Fruit fly (Drosophila melanogaster): ENCODE measurements around the gene CG10154.

Gene CG10154

dm6 chr3L:13433522-13433921, 3.4 kb downstream of the CG10154 start (continued):
- no peak for TF ChIP-seq Mrtf (GFP tag; IDR thresholded peaks at IDR 0.05)
- peak; percentile 53 for TF ChIP-seq sens (GFP tag)
- TF ChIP-seq CG4424 (GFP tag; optimal IDR thresholded peaks at IDR 0.05): no peak
- TF ChIP-seq HLH4C (GFP tag; IDR thresholded peaks at IDR 0.05; ENCODE audit: partially characterized antibody): peak; percentile 62
- no peak for TF ChIP-seq H2.0 (GFP tag; IDR thresholded peaks at IDR 0.05)

- TF ChIP-seq danr (GFP tag; IDR thresholded peaks at IDR 0.05): no peak
- TF ChIP-seq CG12744 (GFP tag; optimal IDR thresholded peaks at IDR 0.05): no peak
- no peak for TF ChIP-seq CG30403 (GFP tag; optimal IDR thresholded peaks at IDR 0.05)
- peak; percentile 47; the same call in 1 of the 2 replicates for TF ChIP-seq Awh (GFP tag; IDR thresholded peaks at IDR 0.05)
- TF ChIP-seq CG1832 (GFP tag; optimal IDR thresholded peaks at IDR 0.05): no peak
- TF ChIP-seq sug (tag; optimal IDR thresholded peaks at IDR 0.05): no peak
- no peak for TF ChIP-seq sens-2 (GFP tag; IDR thresholded peaks at IDR 0.05)
- TF ChIP-seq grn (GFP tag; optimal IDR thresholded peaks at IDR 0.05): no peak
- TF ChIP-seq Opbp (GFP tag; IDR thresholded peaks at IDR 0.05; ENCODE audit: partially characterized antibody): peak; percentile 81
- TF ChIP-seq Doc3 (GFP tag; IDR thresholded peaks at IDR 0.05; ENCODE audit: partially characterized antibody): 0 out of 3 replicates have a peak, but pooled peaks have one; percentile 11
- TF ChIP-seq Abd-B (GFP tag; optimal IDR thresholded peaks at IDR 0.05): no peak
- peak; percentile 39; the same call in 2 of the 3 replicates for TF ChIP-seq CG7963 (GFP tag; IDR thresholded peaks at IDR 0.05; ENCODE audit: partially characterized antibody)
- TF ChIP-seq ci (GFP tag; IDR thresholded peaks at IDR 0.05): 0 out of 3 replicates have a peak, but pooled peaks have one; percentile 15
- peak; percentile 19; the same call in 1 of the 4 replicates for TF ChIP-seq Dll (GFP tag; IDR thresholded peaks at IDR 0.05; ENCODE audit: partially characterized antibody)
- TF ChIP-seq CG4854 (GFP tag; optimal IDR thresholded peaks at IDR 0.05): no peak
- TF ChIP-seq gcm (GFP tag; optimal IDR thresholded peaks at IDR 0.05): peak; percentile 8
- TF ChIP-seq Dp (GFP tag; optimal IDR thresholded peaks at IDR 0.05): no peak
- TF ChIP-seq z (GFP tag; IDR thresholded peaks at IDR 0.05): peak; percentile 55; the same call in 1 of the 3 replicates
- no peak for TF ChIP-seq CG8281 (tag; optimal IDR thresholded peaks at IDR 0.05)
- peak; percentile 48; the same call in 1 of the 4 replicates for TF ChIP-seq chinmo (GFP tag; IDR thresholded peaks at IDR 0.05; ENCODE audit: partially characterized antibody)
- peak; percentile 79 for TF ChIP-seq amos (GFP tag; IDR thresholded peaks at IDR 0.05; ENCODE audit: partially characterized antibody)
- TF ChIP-seq Bdp1 (GFP tag; optimal IDR thresholded peaks at IDR 0.05): peak; percentile 98
- TF ChIP-seq Mad (GFP tag; optimal IDR thresholded peaks at IDR 0.05): no peak
- no peak for TF ChIP-seq HmgD (GFP tag; optimal IDR thresholded peaks at IDR 0.05)
- peak; percentile 72 for TF ChIP-seq tna (GFP tag; IDR thresholded peaks at IDR 0.05; ENCODE audit: partially characterized antibody)
- peak; percentile 46; the same call in 2 of the 3 replicates for TF ChIP-seq CG34224 (GFP tag; IDR thresholded peaks at IDR 0.05; ENCODE audit: partially characterized antibody)
- TF ChIP-seq pan (optimal IDR thresholded peaks at IDR 0.05): no peak
- no peak for TF ChIP-seq pan (GFP tag; optimal IDR thresholded peaks at IDR 0.05 in 1 of 2, IDR thresholded peaks at IDR 0.05 in 1 of 2)
- TF ChIP-seq dpn (GFP tag; optimal IDR thresholded peaks at IDR 0.05): no peak
- TF ChIP-seq bbx (GFP tag; IDR thresholded peaks at IDR 0.05; ENCODE audit: partially characterized antibody): peak; percentile 70; the same call in 1 of the 2 replicates
- TF ChIP-seq ato (GFP tag; IDR thresholded peaks at IDR 0.05; ENCODE audit: partially characterized antibody): peak; percentile 53
- peak; percentile 42 for TF ChIP-seq wek (GFP tag; optimal IDR thresholded peaks at IDR 0.05)
- TF ChIP-seq bab2 (GFP tag; optimal IDR thresholded peaks at IDR 0.05): no peak
- no peak for TF ChIP-seq CG7928 (GFP tag; optimal IDR thresholded peaks at IDR 0.05)
- TF ChIP-seq ssp (GFP tag; IDR thresholded peaks at IDR 0.05): no peak
- peak in 1 of 2 experiments; percentile 45 for TF ChIP-seq Hr78 (GFP tag; optimal IDR thresholded peaks at IDR 0.05)
- TF ChIP-seq usp (GFP tag; optimal IDR thresholded peaks at IDR 0.05): no peak
- TF ChIP-seq CG16813 (GFP tag; IDR thresholded peaks at IDR 0.05; ENCODE audit: partially characterized antibody): peak; percentile 73
- TF ChIP-seq CG8359 (GFP tag; optimal IDR thresholded peaks at IDR 0.05; ENCODE audit: borderline replicate concordance): no peak
- peak; percentile 87 for TF ChIP-seq CG6791 (GFP tag; IDR thresholded peaks at IDR 0.05; ENCODE audit: partially characterized antibody)
- TF ChIP-seq CG2199 (GFP tag; IDR thresholded peaks at IDR 0.05): 0 out of 3 replicates have a peak, but pooled peaks have one; percentile 10
- TF ChIP-seq Stat92E (GFP tag; optimal IDR thresholded peaks at IDR 0.05): peak in 1 of 3 experiments; percentile 38
Observed at dm6 chr3L:13432791-13433190, 4.1 kb downstream of the CG10154 start.
